Worm (Caenorhabditis elegans): ENCODE measurements around the gene ctr-9.

- no peak for TF ChIP-seq ztf-11 (tag; optimal IDR thresholded peaks at IDR 0.05)
- TF ChIP-seq ama-1 (optimal IDR thresholded peaks at IDR 0.05), result no peak
- no peak for TF ChIP-seq nhr-77 (tag; optimal IDR thresholded peaks at IDR 0.05)
- TF ChIP-seq jun-1 (tag; optimal IDR thresholded peaks at IDR 0.05), result no peak
- TF ChIP-seq fos-1 (tag; optimal IDR thresholded peaks at IDR 0.05), result no peak
- no peak for TF ChIP-seq nhr-23 (tag; optimal IDR thresholded peaks at IDR 0.05)
- no peak for TF ChIP-seq zag-1 (tag; optimal IDR thresholded peaks at IDR 0.05)
- no peak for TF ChIP-seq nhr-11 (tag; optimal IDR thresholded peaks at IDR 0.05)
- TF ChIP-seq lin-15B (tag; optimal IDR thresholded peaks at IDR 0.05), result no peak
- TF ChIP-seq nhr-76 (tag; optimal IDR thresholded peaks at IDR 0.05), result no peak
- TF ChIP-seq nhr-25 (tag; optimal IDR thresholded peaks at IDR 0.05), result no peak
- no peak for TF ChIP-seq elt-1 (tag; optimal IDR thresholded peaks at IDR 0.05)
These were observed 41.4 kb upstream of the ctr-9 start, which contains the start of gene F54C8.6 for ce11 chrIII:9449831-9450230.

All from whole organism, L3 larva.